Worm (Caenorhabditis elegans) whole organism, L3 larva: ENCODE measurements around the gene C02F12.8.

Source experiments
- aly-2 ChIP-seq: fragments of 150-350 bp; optimal IDR thresholded peaks from 2 replicates; lab custom pipeline; 2014; ENCODE audit warnings: missing biosample characterization, missing genetic modification characterization
- ceh-16 ChIP-seq: sonication (generic microtip); optimal IDR thresholded peaks from 2 replicates; lab custom pipeline; 2017; ENCODE audit warnings: missing biosample characterization, missing genetic modification characterization
- egl-5 ChIP-seq: fragments of 150-350 bp; optimal IDR thresholded peaks from 2 replicates; lab custom pipeline; 2017; ENCODE audit warnings: missing biosample characterization, missing genetic modification reagents, missing genetic modification characterization, inconsistent platforms
- elt-2 ChIP-seq: sonication (generic microtip); optimal IDR thresholded peaks from 2 replicates; lab custom pipeline; 2016; ENCODE audit warnings: missing genetic modification reagents, mild to moderate bottlenecking, missing genetic modification characterization, missing compliant biosample characterization
- pha-4 ChIP-seq: fragments of 150-350 bp; optimal IDR thresholded peaks from 2 replicates; lab custom pipeline; 2014; ENCODE audit warnings: missing biosample characterization, missing genetic modification reagents, missing genetic modification characterization
- unc-39 ChIP-seq: sonication (generic microtip); optimal IDR thresholded peaks from 4 replicates; lab custom pipeline; 2017; ENCODE audit warnings: missing biosample characterization, missing genetic modification characterization
- zag-1 ChIP-seq: fragments of 150-350 bp; optimal IDR thresholded peaks from 2 replicates; lab custom pipeline; 2014; ENCODE audit warnings: missing biosample characterization, missing genetic modification characterization
- ztf-11 ChIP-seq: fragments of 150-350 bp; optimal IDR thresholded peaks from 2 replicates; lab custom pipeline; 2014; ENCODE audit warnings: missing biosample characterization, missing genetic modification characterization

DNA sequence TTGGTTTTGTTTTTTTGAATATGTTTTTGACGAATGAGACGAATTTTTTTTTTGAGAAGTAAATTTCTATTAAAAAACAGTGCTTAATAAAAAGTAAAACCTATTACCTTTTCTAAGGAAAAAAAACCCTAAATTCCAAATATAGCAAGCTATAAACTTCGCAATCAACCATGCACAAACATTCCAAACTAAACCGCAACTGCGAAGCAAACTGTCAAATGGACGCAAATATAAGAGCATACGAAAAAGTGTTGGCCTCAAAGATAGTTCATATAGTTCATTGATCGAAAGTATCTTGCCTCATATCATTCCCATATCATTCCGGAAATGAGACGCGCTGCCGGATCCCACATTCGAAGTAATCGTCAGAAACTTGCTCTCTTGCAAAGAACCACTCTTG is 3.6 kb upstream of the C02F12.8 start, which contains the start of gene C01C4.3:
- TF ChIP-seq elt-2 = no peak
- no peak for TF ChIP-seq zag-1
- no peak for TF ChIP-seq unc-39 (tag; lab: Kevin White, UChicago)
- TF ChIP-seq egl-5 = no peak
- TF ChIP-seq aly-2 = no peak
- no peak for TF ChIP-seq ceh-16 (tag; lab: Kevin White, UChicago)
- TF ChIP-seq pha-4 (tag; lab: Kevin White, UChicago) = no peak
- no peak for TF ChIP-seq ztf-11 (tag; lab: Kevin White, UChicago)
